Fruit fly (Drosophila melanogaster) whole organism, embryonic: ENCODE results near the gene AlaRS.
A peak's percentile ranks its signal among the peaks of the same experiment; 100 is the strongest.

Source experiments
- Ada2b ChIP-seq: fragments of 200-800 bp; sonication (Bioruptor generic); IDR thresholded peaks from 2 replicates; pipeline ENCODE4 v1.3.6; 2022; ENCODE audit warnings: missing biosample characterization, missing genetic modification characterization
- Adf1 ChIP-seq: fragments of 200-800 bp; sonication (Bioruptor generic); IDR thresholded peaks from 2 replicates; pipeline ENCODE4 v1.3.6; 2022; ENCODE audit warnings: missing biosample characterization, missing genetic modification characterization
- BEAF-32 ChIP-seq: fragments of 200-800 bp; sonication (Bioruptor generic); optimal IDR thresholded peaks from 3 replicates; lab custom pipeline; 2017; ENCODE audit warnings: missing biosample characterization, missing genetic modification characterization, mild to moderate bottlenecking, moderate library complexity, missing genetic modification reagents
- CG10147 ChIP-seq: fragments of 200-800 bp; sonication (Bioruptor generic); optimal IDR thresholded peaks from 2 replicates; lab custom pipeline; 2019; ENCODE audit warnings: missing biosample characterization, mild to moderate bottlenecking, missing genetic modification characterization, moderate library complexity
- CG10274 ChIP-seq: fragments of 200-800 bp; sonication (Bioruptor generic); optimal IDR thresholded peaks from 3 replicates; lab custom pipeline; 2017; ENCODE audit warnings: missing biosample characterization, mild to moderate bottlenecking, missing genetic modification characterization
- CG10431 ChIP-seq: fragments of 200-800 bp; sonication (Bioruptor generic); optimal IDR thresholded peaks from 3 replicates; lab custom pipeline; 2018; ENCODE audit warnings: missing biosample characterization, mild to moderate bottlenecking, missing genetic modification characterization
- CG11085 ChIP-seq: fragments of 200-800 bp; sonication (Bioruptor generic); IDR thresholded peaks from 2 replicates; pipeline ENCODE4 v1.3.6; 2022; ENCODE audit warnings: missing biosample characterization, missing genetic modification characterization
- CG11456 ChIP-seq: fragments of 200-800 bp; sonication (Bioruptor generic); IDR thresholded peaks from 3 replicates; pipeline ENCODE4 v1.3.6; 2022; ENCODE audit warnings: missing biosample characterization, missing genetic modification characterization
- CG13296 ChIP-seq: fragments of 200-800 bp; sonication (Bioruptor generic); optimal IDR thresholded peaks from 3 replicates; lab custom pipeline; 2018; ENCODE audit warnings: missing biosample characterization, mild to moderate bottlenecking, missing genetic modification characterization
- CG15479 ChIP-seq: fragments of 200-800 bp; sonication (Bioruptor generic); optimal IDR thresholded peaks from 3 replicates; lab custom pipeline; 2019; ENCODE audit warnings: missing biosample characterization, mild to moderate bottlenecking, missing genetic modification characterization, moderate library complexity
- CG15514 ChIP-seq: fragments of 200-800 bp; sonication (Bioruptor generic); optimal IDR thresholded peaks from 3 replicates; lab custom pipeline; 2017; ENCODE audit warnings: missing biosample characterization, missing genetic modification characterization, mild to moderate bottlenecking, moderate library complexity, missing genetic modification reagents
- CG2120 ChIP-seq: fragments of 200-800 bp; sonication (Bioruptor generic); optimal IDR thresholded peaks from 3 replicates; lab custom pipeline; 2016; ENCODE audit warnings: missing biosample characterization, missing genetic modification characterization
- CG2712 ChIP-seq: fragments of 200-800 bp; optimal IDR thresholded peaks from 3 replicates; lab custom pipeline; 2019; ENCODE audit warnings: missing biosample characterization, mild to moderate bottlenecking, missing genetic modification characterization, moderate library complexity
- CG30403 ChIP-seq: fragments of 200-800 bp; sonication (Bioruptor generic); optimal IDR thresholded peaks from 3 replicates; lab custom pipeline; 2016; ENCODE audit warnings: missing biosample characterization, missing genetic modification characterization
- CG32532 ChIP-seq: fragments of 200-800 bp; sonication (Bioruptor generic); IDR thresholded peaks from 2 replicates; pipeline ENCODE4 v1.3.6; 2022; ENCODE audit warnings: missing biosample characterization, missing genetic modification characterization
- CG3281 ChIP-seq: fragments of 200-800 bp; sonication (Bioruptor generic); optimal IDR thresholded peaks from 3 replicates; lab custom pipeline; 2017; ENCODE audit warnings: missing biosample characterization, mild to moderate bottlenecking, missing genetic modification characterization
- CG4707 ChIP-seq: fragments of 200-800 bp; sonication (Bioruptor generic); optimal IDR thresholded peaks from 2 replicates; lab custom pipeline; 2018; ENCODE audit warnings: missing biosample characterization, mild to moderate bottlenecking, missing genetic modification characterization, moderate library complexity
- CG5180 ChIP-seq: fragments of 200-800 bp; sonication (Bioruptor generic); optimal IDR thresholded peaks from 3 replicates; lab custom pipeline; 2017; ENCODE audit warnings: missing biosample characterization, missing genetic modification characterization, mild to moderate bottlenecking, moderate library complexity, missing genetic modification reagents
- CG6272 ChIP-seq: fragments of 200-800 bp; sonication (Bioruptor generic); IDR thresholded peaks from 2 replicates; pipeline ENCODE4 v1.3.6; 2022; ENCODE audit warnings: missing biosample characterization, missing genetic modification characterization
- CG6813 ChIP-seq: fragments of 200-800 bp; sonication (Bioruptor generic); optimal IDR thresholded peaks from 2 replicates; lab custom pipeline; 2017; ENCODE audit warnings: missing biosample characterization, missing genetic modification characterization, mild to moderate bottlenecking, moderate library complexity, missing genetic modification reagents
- Doc3 ChIP-seq: fragments of 200-800 bp; sonication (Bioruptor generic); IDR thresholded peaks from 3 replicates; pipeline ENCODE4 v1.3.6; 2022; ENCODE audit warnings: missing biosample characterization, missing genetic modification characterization; ENCODE audit not compliant: partially characterized antibody
- ERR ChIP-seq: fragments of 200-800 bp; sonication (Bioruptor generic); optimal IDR thresholded peaks from 2 replicates; lab custom pipeline; 2016; ENCODE audit warnings: missing biosample characterization, missing genetic modification characterization
- Fer2 ChIP-seq: fragments of 200-800 bp; sonication (Bioruptor generic); optimal IDR thresholded peaks from 2 replicates; lab custom pipeline; 2018; ENCODE audit warnings: missing biosample characterization, mild to moderate bottlenecking, missing genetic modification characterization, moderate library complexity
- Gug ChIP-seq: fragments of 200-800 bp; sonication (Bioruptor generic); IDR thresholded peaks from 4 replicates; pipeline ENCODE4 v1.3.6; 2022; ENCODE audit warnings: missing biosample characterization, missing genetic modification characterization
- Mad ChIP-seq: fragments of 200-800 bp; sonication (Bioruptor generic); optimal IDR thresholded peaks from 2 replicates; lab custom pipeline; 2016; ENCODE audit warnings: missing biosample characterization, missing genetic modification characterization
- Mes4 ChIP-seq: fragments of 200-800 bp; sonication (Bioruptor generic); optimal IDR thresholded peaks from 2 replicates; lab custom pipeline; 2016; ENCODE audit warnings: missing biosample characterization, missing genetic modification characterization
- Ptx1 ChIP-seq: fragments of 200-800 bp; sonication (Bioruptor generic); IDR thresholded peaks from 2 replicates; pipeline ENCODE4 v1.3.6; 2022; ENCODE audit warnings: missing biosample characterization, missing genetic modification characterization
- Sox100B ChIP-seq: fragments of 200-800 bp; sonication (Bioruptor generic); optimal IDR thresholded peaks from 3 replicates; lab custom pipeline; 2018; ENCODE audit warnings: missing biosample characterization, mild to moderate bottlenecking, missing genetic modification characterization
- Trl ChIP-seq, 3 experiments: fragments of >200 bp in 2 of 3; fragments of 200-800 bp in 1 of 3; sonication (Bioruptor generic) in 1 of 3; optimal IDR thresholded peaks; 2 replicates in 1 of 3; 3 replicates in 2 of 3; lab custom pipeline; 2016 to 2017; ENCODE audit warnings: missing biosample characterization in 1 of 3, missing genetic modification characterization in 1 of 3
- btn ChIP-seq: fragments of 200-800 bp; sonication (Bioruptor generic); optimal IDR thresholded peaks from 2 replicates; lab custom pipeline; 2016; ENCODE audit warnings: missing biosample characterization, missing genetic modification characterization
- cad ChIP-seq: fragments of >200 bp; optimal IDR thresholded peaks from 2 replicates; lab custom pipeline; 2017; ENCODE audit warnings: missing biosample characterization, missing genetic modification characterization
- caup ChIP-seq: fragments of 200-800 bp; sonication (Bioruptor generic); optimal IDR thresholded peaks from 3 replicates; lab custom pipeline; 2017; ENCODE audit warnings: missing biosample characterization, mild to moderate bottlenecking, missing genetic modification characterization, moderate library complexity; ENCODE audit not compliant: severe bottlenecking
- ci ChIP-seq: fragments of 200-800 bp; sonication (Bioruptor generic); IDR thresholded peaks from 3 replicates; pipeline ENCODE4 v1.3.6; 2022; ENCODE audit warnings: missing biosample characterization, missing genetic modification characterization
- crol ChIP-seq: fragments of 200-800 bp; sonication (Bioruptor generic); IDR thresholded peaks from 2 replicates; pipeline ENCODE4 v1.3.6; 2022; ENCODE audit warnings: missing biosample characterization, missing genetic modification characterization
- dysf ChIP-seq: fragments of 200-800 bp; sonication (Bioruptor generic); IDR thresholded peaks from 3 replicates; pipeline ENCODE4 v1.3.6; 2022; ENCODE audit warnings: missing biosample characterization, missing genetic modification characterization
- eve ChIP-seq, 2 experiments: fragments of >200 bp; optimal IDR thresholded peaks; 2 replicates each; lab custom pipeline; 2017; ENCODE audit warnings: missing biosample characterization in 2 of 2, missing genetic modification characterization in 2 of 2
- kay ChIP-seq: fragments of 200-800 bp; sonication (Bioruptor generic); optimal IDR thresholded peaks from 2 replicates; lab custom pipeline; 2016; ENCODE audit warnings: missing biosample characterization, missing genetic modification characterization
- mirr ChIP-seq: fragments of 200-800 bp; sonication (Bioruptor generic); optimal IDR thresholded peaks from 3 replicates; lab custom pipeline; 2018; ENCODE audit warnings: missing biosample characterization, mild to moderate bottlenecking, missing genetic modification characterization
- nau ChIP-seq: fragments of 200-800 bp; sonication (Bioruptor generic); optimal IDR thresholded peaks from 3 replicates; lab custom pipeline; 2017; ENCODE audit warnings: missing biosample characterization, mild to moderate bottlenecking, missing genetic modification characterization, missing genetic modification reagents
- pfk ChIP-seq: fragments of 200-800 bp; sonication (Bioruptor generic); optimal IDR thresholded peaks from 2 replicates; lab custom pipeline; 2018; ENCODE audit warnings: missing biosample characterization, mild to moderate bottlenecking, missing genetic modification characterization, moderate library complexity
- prd ChIP-seq, 3 experiments: fragments of >200 bp in 2 of 3; fragments of 200-800 bp in 1 of 3; sonication (Bioruptor generic) in 1 of 3; optimal IDR thresholded peaks in 2 of 3; IDR thresholded peaks in 1 of 3; 2 replicates in 2 of 3; 3 replicates in 1 of 3; pipeline versions ENCODE4 v1.3.6 to Lab custom; 2017 to 2022; ENCODE audit warnings: missing biosample characterization in 1 of 3, missing genetic modification characterization in 1 of 3
- pzg ChIP-seq: fragments of 200-800 bp; sonication (Bioruptor generic); optimal IDR thresholded peaks from 3 replicates; lab custom pipeline; 2018; ENCODE audit warnings: missing biosample characterization, mild to moderate bottlenecking, missing genetic modification characterization, moderate library complexity
- rib ChIP-seq: fragments of 200-800 bp; sonication (Bioruptor generic); IDR thresholded peaks from 2 replicates; pipeline ENCODE4 v1.3.6; 2022; ENCODE audit warnings: missing biosample characterization, missing genetic modification characterization
- sc ChIP-seq, 3 experiments: fragments of >200 bp in 2 of 3; fragments of 200-800 bp in 1 of 3; sonication (Bioruptor generic) in 1 of 3; optimal IDR thresholded peaks; 2 replicates in 2 of 3; 3 replicates in 1 of 3; lab custom pipeline; 2017; ENCODE audit warnings: mild to moderate bottlenecking in 1 of 3, missing biosample characterization in 1 of 3, missing genetic modification characterization in 1 of 3, missing genetic modification reagents in 1 of 3
- stwl ChIP-seq: fragments of 200-800 bp; sonication (Bioruptor generic); optimal IDR thresholded peaks from 3 replicates; lab custom pipeline; 2018; ENCODE audit warnings: missing biosample characterization, mild to moderate bottlenecking, missing genetic modification characterization, moderate library complexity
- trem ChIP-seq: fragments of 200-800 bp; optimal IDR thresholded peaks from 3 replicates; lab custom pipeline; 2019; ENCODE audit warnings: missing biosample characterization, mild to moderate bottlenecking, missing genetic modification characterization, moderate library complexity
- unpg ChIP-seq: fragments of 200-800 bp; sonication (Bioruptor generic); optimal IDR thresholded peaks from 3 replicates; lab custom pipeline; 2018; ENCODE audit warnings: missing biosample characterization, mild to moderate bottlenecking, missing genetic modification characterization, moderate library complexity
- zf30C ChIP-seq: fragments of 200-800 bp; sonication (Bioruptor generic); optimal IDR thresholded peaks from 3 replicates; lab custom pipeline; 2018; ENCODE audit warnings: missing biosample characterization, mild to moderate bottlenecking, missing genetic modification characterization

AlaRS gene

DNA sequence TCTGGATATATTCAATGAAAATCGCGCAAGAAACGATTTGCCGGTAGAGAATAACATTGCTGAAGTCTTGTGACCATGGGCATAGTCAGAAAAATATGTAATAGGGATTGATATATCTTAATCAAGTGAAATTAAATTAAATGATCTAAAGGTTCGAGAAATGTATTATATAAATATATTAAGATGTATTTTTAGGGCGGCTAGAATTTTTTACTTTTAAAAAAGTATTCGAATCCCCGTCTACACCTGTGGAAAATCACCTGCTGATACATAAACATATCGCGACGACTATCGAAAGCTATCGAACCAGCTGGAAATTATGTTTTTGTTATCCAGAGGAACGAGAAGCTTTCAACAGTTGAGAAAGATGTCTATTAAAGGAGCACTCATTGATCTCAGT is 4.8 kb downstream of the AlaRS start, which contains the start of the genes CG13390 and CG17294 (continued):
- peak; percentile 75 for TF ChIP-seq Doc3 (GFP tag; lab: Robert Waterston, UW)
- TF ChIP-seq CG2120 (GFP tag; lab: Kevin White, UChicago): peak; percentile 99
- peak; percentile 99 for TF ChIP-seq mirr (GFP tag; lab: Kevin White, UChicago)
- peak; percentile 99 for TF ChIP-seq nau (GFP tag; lab: Kevin White, UChicago)
- TF ChIP-seq Trl (optimal IDR thresholded peaks at IDR 0.05; lab: Kevin White, UChicago): no peak
- TF ChIP-seq Trl (GFP tag; optimal IDR thresholded peaks at IDR 0.05; lab: Kevin White, UChicago): peak; percentile 92
- TF ChIP-seq Ptx1 (GFP tag; lab: Robert Waterston, UW): peak; percentile 100
- peak; percentile 100 for TF ChIP-seq rib
- peak; percentile 100 for TF ChIP-seq ci
- peak; percentile 100 for TF ChIP-seq CG11085 (GFP tag; lab: Robert Waterston, UW)
- TF ChIP-seq CG5180 (GFP tag; lab: Kevin White, UChicago): peak; percentile 94
- peak; percentile 87 for TF ChIP-seq stwl (tag; lab: Kevin White, UChicago)
- TF ChIP-seq CG10147 (GFP tag; lab: Kevin White, UChicago): peak; percentile 99
- peak; percentile 99 for TF ChIP-seq CG6272 (GFP tag; lab: Robert Waterston, UW)
- TF ChIP-seq BEAF-32 (GFP tag; lab: Kevin White, UChicago): peak; percentile 75
- peak; percentile 97 for TF ChIP-seq trem (tag; lab: Kevin White, UChicago)
- TF ChIP-seq Ada2b (GFP tag; lab: Robert Waterston, UW): peak; percentile 100
- TF ChIP-seq Fer2 (tag; lab: Kevin White, UChicago): peak; percentile 100
- TF ChIP-seq CG10274 (GFP tag; lab: Kevin White, UChicago): peak; percentile 94
- peak; percentile 63 for TF ChIP-seq pzg (GFP tag; lab: Kevin White, UChicago)
- TF ChIP-seq btn: peak; percentile 8
- TF ChIP-seq unpg: peak; percentile 100
- TF ChIP-seq CG11456 (GFP tag; lab: Robert Waterston, UW): peak; percentile 99
- peak; percentile 84 for TF ChIP-seq Mes4 (GFP tag; lab: Kevin White, UChicago)
- TF ChIP-seq Adf1 (GFP tag; lab: Robert Waterston, UW): peak; percentile 93
- peak; percentile 100 for TF ChIP-seq CG13296 (GFP tag; lab: Kevin White, UChicago)
- no peak for TF ChIP-seq eve (GFP tag; optimal IDR thresholded peaks at IDR 0.05; lab: Kevin White, UChicago)
- TF ChIP-seq CG30403 (GFP tag; lab: Kevin White, UChicago): peak; percentile 99
- peak; percentile 92 for TF ChIP-seq crol (GFP tag; lab: Robert Waterston, UW)
- peak; percentile 84 for TF ChIP-seq ERR (GFP tag; lab: Kevin White, UChicago)
- peak; percentile 96 for TF ChIP-seq Mad (GFP tag; lab: Kevin White, UChicago)
- TF ChIP-seq caup: peak; percentile 99
- TF ChIP-seq CG3281: peak; percentile 100
- TF ChIP-seq CG10431 (GFP tag; lab: Kevin White, UChicago): peak; percentile 97
- no peak for TF ChIP-seq cad (GFP tag; lab: Kevin White, UChicago)
- peak; percentile 99 for TF ChIP-seq Sox100B (GFP tag; lab: Kevin White, UChicago)
- peak; percentile 84 for TF ChIP-seq CG15479 (GFP tag; lab: Kevin White, UChicago)
- peak; percentile 100 for TF ChIP-seq dysf (GFP tag; lab: Robert Waterston, UW)
- TF ChIP-seq Gug (GFP tag; lab: Robert Waterston, UW): peak; percentile 99
- peak; percentile 99 for TF ChIP-seq kay (GFP tag; lab: Kevin White, UChicago)
- peak; percentile 54 for TF ChIP-seq zf30C (GFP tag; lab: Kevin White, UChicago)
- peak; percentile 100 for TF ChIP-seq CG2712 (tag; lab: Kevin White, UChicago)
- TF ChIP-seq prd (optimal IDR thresholded peaks at IDR 0.05; lab: Kevin White, UChicago): no peak
- peak; percentile 100 for TF ChIP-seq prd (GFP tag; IDR thresholded peaks at IDR 0.05; lab: Robert Waterston, UW)
- peak; percentile 79 for TF ChIP-seq pfk
- TF ChIP-seq CG4707 (GFP tag; lab: Kevin White, UChicago): peak; percentile 96
- TF ChIP-seq CG32532 (GFP tag; lab: Robert Waterston, UW): peak; percentile 100
- no peak for TF ChIP-seq sc (optimal IDR thresholded peaks at IDR 0.05; lab: Kevin White, UChicago)
- TF ChIP-seq sc (GFP tag; optimal IDR thresholded peaks at IDR 0.05; lab: Kevin White, UChicago): peak; percentile 99
- peak; percentile 99 for TF ChIP-seq CG6813
- TF ChIP-seq CG15514 (GFP tag; lab: Kevin White, UChicago): peak; percentile 98
